Fruit fly (Drosophila melanogaster): ENCODE measurements around the gene roq.

DNA sequence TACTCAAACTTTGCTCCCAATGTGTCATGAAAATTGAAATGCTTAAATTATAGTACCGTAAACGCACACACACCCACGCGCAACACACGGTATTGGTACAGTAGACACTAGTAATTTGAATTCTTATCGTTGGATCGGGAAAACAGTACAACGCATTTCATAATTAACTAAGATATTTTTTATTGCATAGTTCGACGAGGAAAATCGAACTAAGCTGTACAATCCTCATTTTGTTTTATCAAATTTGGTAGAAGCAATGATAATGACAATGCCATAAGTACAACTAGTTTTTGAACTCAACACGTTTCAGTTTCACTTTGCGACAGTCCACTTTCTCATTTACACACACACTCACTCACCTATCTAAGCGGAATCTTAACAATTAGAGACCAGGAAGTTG is 2.4 kb upstream of the roq start:
- TF ChIP-seq Eip78C (GFP tag) = no peak
- no peak for TF ChIP-seq eg (GFP tag; IDR thresholded peaks at IDR 0.05)
- no peak for TF ChIP-seq Ets21C (GFP tag; optimal IDR thresholded peaks at IDR 0.05)
- no peak for TF ChIP-seq CG6854 (GFP tag; optimal IDR thresholded peaks at IDR 0.05)
- TF ChIP-seq topi (GFP tag; optimal IDR thresholded peaks at IDR 0.05) = no peak
- no peak for TF ChIP-seq CG6163 (GFP tag; IDR thresholded peaks at IDR 0.05)
- TF ChIP-seq Sox14 (GFP tag; optimal IDR thresholded peaks at IDR 0.05) = no peak
- TF ChIP-seq CG34406 (GFP tag; optimal IDR thresholded peaks at IDR 0.05) = no peak
- TF ChIP-seq Hr39 (GFP tag; optimal IDR thresholded peaks at IDR 0.05) = no peak
- TF ChIP-seq CG11902 (GFP tag; optimal IDR thresholded peaks at IDR 0.05) = no peak
- no peak for TF ChIP-seq Gug (GFP tag; IDR thresholded peaks at IDR 0.05)
